Worm (Caenorhabditis elegans): ENCODE measurements around the gene nhr-168.

DNA sequence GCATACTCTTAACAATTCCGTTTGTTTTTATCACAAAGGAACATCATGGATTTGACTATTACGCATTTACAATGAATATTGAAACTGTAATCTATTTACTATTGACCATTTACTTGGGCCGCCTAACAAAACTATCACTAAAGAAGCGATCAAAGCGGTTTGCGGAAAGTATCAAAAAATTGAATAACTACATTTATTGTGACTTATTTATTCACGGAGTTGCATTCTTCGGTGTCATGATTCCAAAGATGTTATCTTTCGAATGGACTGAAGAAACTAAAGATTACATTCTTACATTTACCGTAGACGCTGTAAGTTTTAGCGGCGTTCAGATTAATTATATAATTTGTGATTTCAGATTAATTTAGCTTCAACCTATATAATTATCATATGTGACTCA lies 30.6 kb upstream of the nhr-168 start:
- no peak for TF ChIP-seq lsy-2 (tag; optimal IDR thresholded peaks at IDR 0.05)
- no peak for TF ChIP-seq nhr-84 (tag; optimal IDR thresholded peaks at IDR 0.05)
- no peak for TF ChIP-seq ama-1 (optimal IDR thresholded peaks at IDR 0.05)
- no peak for TF ChIP-seq nhr-77 (tag; optimal IDR thresholded peaks at IDR 0.05)
- no peak for TF ChIP-seq mep-1 (tag; optimal IDR thresholded peaks at IDR 0.05)
